Fruit fly (Drosophila melanogaster) whole organism, embryonic: ENCODE data around the gene CG7646.

ENCODE experiments used
- C15 ChIP-seq: fragments of 200-800 bp; sonication (Bioruptor generic); IDR thresholded peaks from 3 replicates; pipeline ENCODE4 v1.3.6; 2022; ENCODE audit warnings: missing biosample characterization, missing genetic modification characterization
- CG10959 ChIP-seq: fragments of 200-800 bp; sonication (Bioruptor generic); IDR thresholded peaks from 2 replicates; pipeline ENCODE4 v1.3.6; 2022; ENCODE audit warnings: missing biosample characterization, missing genetic modification characterization
- CG11247 ChIP-seq: fragments of 200-800 bp; sonication (Bioruptor generic); IDR thresholded peaks from 2 replicates; pipeline ENCODE4 v1.3.6; 2022; ENCODE audit warnings: missing biosample characterization, missing genetic modification characterization
- CG12155 ChIP-seq: fragments of 200-800 bp; sonication (Bioruptor generic); optimal IDR thresholded peaks from 3 replicates; lab custom pipeline; 2016; ENCODE audit warnings: missing biosample characterization, missing genetic modification characterization
- CG12391 ChIP-seq: fragments of 200-800 bp; sonication (Bioruptor generic); optimal IDR thresholded peaks from 3 replicates; lab custom pipeline; 2018; ENCODE audit warnings: missing biosample characterization, mild to moderate bottlenecking, missing genetic modification characterization, moderate library complexity
- CG13424 ChIP-seq: fragments of 200-800 bp; sonication (Bioruptor generic); optimal IDR thresholded peaks from 2 replicates; lab custom pipeline; 2019; ENCODE audit warnings: missing biosample characterization, mild to moderate bottlenecking, missing genetic modification characterization, moderate library complexity
- CG17361 ChIP-seq: fragments of 200-800 bp; sonication (Bioruptor generic); IDR thresholded peaks from 3 replicates; pipeline ENCODE4 v1.3.6; 2022; ENCODE audit warnings: missing biosample characterization, missing genetic modification characterization
- CG18011 ChIP-seq: fragments of 200-800 bp; sonication (Bioruptor generic); optimal IDR thresholded peaks from 2 replicates; lab custom pipeline; 2017; ENCODE audit warnings: missing biosample characterization, missing genetic modification characterization, mild to moderate bottlenecking, moderate library complexity, missing genotype
- CG3281 ChIP-seq: fragments of 200-800 bp; sonication (Bioruptor generic); optimal IDR thresholded peaks from 3 replicates; lab custom pipeline; 2017; ENCODE audit warnings: missing biosample characterization, mild to moderate bottlenecking, missing genetic modification characterization
- CG33213 ChIP-seq: fragments of 200-800 bp; sonication (Bioruptor generic); optimal IDR thresholded peaks from 3 replicates; lab custom pipeline; 2016; ENCODE audit warnings: missing biosample characterization, missing genetic modification characterization
- CG4328 ChIP-seq: fragments of 200-800 bp; sonication (Bioruptor generic); optimal IDR thresholded peaks from 3 replicates; lab custom pipeline; 2017; ENCODE audit warnings: missing biosample characterization, missing genetic modification reagents, missing genetic modification characterization
- CG4854 ChIP-seq: fragments of 200-800 bp; sonication (Bioruptor generic); optimal IDR thresholded peaks from 2 replicates; lab custom pipeline; 2016; ENCODE audit warnings: missing biosample characterization, missing genetic modification characterization, inconsistent platforms
- CG5245 ChIP-seq: fragments of 200-800 bp; sonication (Bioruptor generic); optimal IDR thresholded peaks from 3 replicates; lab custom pipeline; 2016; ENCODE audit warnings: missing biosample characterization, missing genetic modification characterization
- CG6689 ChIP-seq: fragments of 200-800 bp; sonication (Bioruptor generic); IDR thresholded peaks from 2 replicates; pipeline ENCODE4 v1.3.6; 2022; ENCODE audit warnings: missing biosample characterization, missing genetic modification characterization
- CG6791 ChIP-seq: fragments of 200-800 bp; sonication (Bioruptor generic); IDR thresholded peaks from 3 replicates; pipeline ENCODE4 v1.3.6; 2022; ENCODE audit warnings: missing biosample characterization, missing genetic modification characterization; ENCODE audit not compliant: partially characterized antibody
- CG7963 ChIP-seq: fragments of 200-800 bp; sonication (Bioruptor generic); IDR thresholded peaks from 3 replicates; pipeline ENCODE4 v1.3.6; 2022; ENCODE audit warnings: missing biosample characterization, missing genetic modification characterization; ENCODE audit not compliant: partially characterized antibody
- CG8281 ChIP-seq: fragments of 200-800 bp; sonication (Bioruptor generic); optimal IDR thresholded peaks from 2 replicates; lab custom pipeline; 2018; ENCODE audit warnings: missing biosample characterization, mild to moderate bottlenecking, missing genetic modification characterization, moderate library complexity
- CG8388 ChIP-seq: fragments of 200-800 bp; sonication (Bioruptor generic); optimal IDR thresholded peaks from 2 replicates; lab custom pipeline; 2019; ENCODE audit warnings: missing biosample characterization, mild to moderate bottlenecking, missing genetic modification characterization, moderate library complexity
- Hey ChIP-seq: fragments of 200-800 bp; sonication (Bioruptor generic); optimal IDR thresholded peaks from 3 replicates; lab custom pipeline; 2018; ENCODE audit warnings: missing biosample characterization, mild to moderate bottlenecking, missing genetic modification characterization
- Hmx ChIP-seq: fragments of 200-800 bp; sonication (Bioruptor generic); optimal IDR thresholded peaks from 2 replicates; lab custom pipeline; 2016; ENCODE audit warnings: missing biosample characterization, missing genetic modification characterization
- Hr3 ChIP-seq: fragments of 200-800 bp; sonication (Bioruptor generic); optimal IDR thresholded peaks from 3 replicates; lab custom pipeline; 2016; ENCODE audit warnings: missing biosample characterization, missing genetic modification characterization
- Lim3 ChIP-seq: fragments of 200-800 bp; sonication (Bioruptor generic); IDR thresholded peaks from 2 replicates; pipeline ENCODE4 v1.3.6; 2022; ENCODE audit warnings: missing biosample characterization, missing genetic modification characterization
- Myb ChIP-seq: fragments of 200-800 bp; sonication (Bioruptor generic); optimal IDR thresholded peaks from 2 replicates; lab custom pipeline; 2016; ENCODE audit warnings: missing biosample characterization, missing genetic modification characterization
- Neu2 ChIP-seq: fragments of 200-800 bp; sonication (Bioruptor generic); optimal IDR thresholded peaks from 3 replicates; lab custom pipeline; 2016; ENCODE audit warnings: missing biosample characterization, missing genetic modification characterization, borderline replicate concordance
- Sin3A ChIP-seq: fragments of >200 bp; optimal IDR thresholded peaks from 2 replicates; lab custom pipeline; 2018
- Trl ChIP-seq, 3 experiments: fragments of >200 bp in 2 of 3; fragments of 200-800 bp in 1 of 3; sonication (Bioruptor generic) in 1 of 3; optimal IDR thresholded peaks; 2 replicates in 1 of 3; 3 replicates in 2 of 3; lab custom pipeline; 2016 to 2017; ENCODE audit warnings: missing biosample characterization in 1 of 3, missing genetic modification characterization in 1 of 3
- ac ChIP-seq: fragments of 200-800 bp; sonication (Bioruptor generic); optimal IDR thresholded peaks from 3 replicates; lab custom pipeline; 2017; ENCODE audit warnings: missing biosample characterization, mild to moderate bottlenecking, missing genetic modification characterization
- amos ChIP-seq: fragments of 200-800 bp; sonication (Bioruptor generic); IDR thresholded peaks from 2 replicates; pipeline ENCODE4 v1.3.6; 2022; ENCODE audit warnings: missing biosample characterization, missing genetic modification characterization; ENCODE audit not compliant: partially characterized antibody
- ash1 ChIP-seq: fragments of 200-800 bp; sonication (Bioruptor generic); optimal IDR thresholded peaks from 2 replicates; lab custom pipeline; 2018; ENCODE audit warnings: missing biosample characterization, mild to moderate bottlenecking, missing genetic modification characterization
- bigmax ChIP-seq: fragments of 200-800 bp; sonication (Bioruptor generic); optimal IDR thresholded peaks from 2 replicates; lab custom pipeline; 2018; ENCODE audit warnings: missing biosample characterization, mild to moderate bottlenecking, missing genetic modification characterization
- caup ChIP-seq: fragments of 200-800 bp; sonication (Bioruptor generic); optimal IDR thresholded peaks from 3 replicates; lab custom pipeline; 2017; ENCODE audit warnings: missing biosample characterization, mild to moderate bottlenecking, missing genetic modification characterization, moderate library complexity; ENCODE audit not compliant: severe bottlenecking
- cg ChIP-seq: fragments of 200-800 bp; sonication (Bioruptor generic); optimal IDR thresholded peaks from 3 replicates; lab custom pipeline; 2019; ENCODE audit warnings: missing biosample characterization, mild to moderate bottlenecking, missing genetic modification characterization, moderate library complexity
- en ChIP-seq: fragments of 200-800 bp; sonication (Bioruptor generic); optimal IDR thresholded peaks from 2 replicates; lab custom pipeline; 2016; ENCODE audit warnings: missing biosample characterization, missing genetic modification characterization
- esg ChIP-seq: fragments of 200-800 bp; sonication (Bioruptor generic); conservative IDR thresholded peaks from 2 replicates; pipeline ENCODE4 v1.3.6; 2022; ENCODE audit warnings: missing biosample characterization, missing genetic modification characterization
- gcm ChIP-seq: fragments of 200-800 bp; sonication (Bioruptor generic); optimal IDR thresholded peaks from 2 replicates; lab custom pipeline; 2019; ENCODE audit warnings: missing biosample characterization, mild to moderate bottlenecking, missing genetic modification characterization, moderate library complexity
- ham ChIP-seq: fragments of 200-800 bp; sonication (Bioruptor generic); IDR thresholded peaks from 2 replicates; pipeline ENCODE4 v1.3.6; 2022; ENCODE audit warnings: missing biosample characterization, missing genetic modification characterization
- hkb ChIP-seq, 2 experiments: fragments of 200-800 bp in 1 of 2; fragments of >200 bp in 1 of 2; sonication (Bioruptor generic) in 1 of 2; IDR thresholded peaks in 1 of 2; optimal IDR thresholded peaks in 1 of 2; 2 replicates each; pipeline versions ENCODE4 v1.3.6 to Lab custom; 2017 to 2022; ENCODE audit warnings: missing biosample characterization in 1 of 2, missing genetic modification characterization in 1 of 2
- klu ChIP-seq: fragments of 200-800 bp; sonication (Bioruptor generic); IDR thresholded peaks from 2 replicates; pipeline ENCODE4 v1.3.6; 2022; ENCODE audit warnings: missing biosample characterization, missing genetic modification characterization
- lmd ChIP-seq: fragments of 200-800 bp; sonication (Bioruptor generic); IDR thresholded peaks from 2 replicates; pipeline ENCODE4 v1.3.6; 2022; ENCODE audit warnings: missing biosample characterization, missing genetic modification characterization
- lola ChIP-seq, 3 experiments: fragments of >200 bp in 2 of 3; fragments of 200-800 bp in 1 of 3; sonication (Bioruptor generic) in 1 of 3; optimal IDR thresholded peaks; 2 replicates each; lab custom pipeline; 2017 to 2019; ENCODE audit warnings: missing biosample characterization in 3 of 3, missing genetic modification characterization in 3 of 3, mild to moderate bottlenecking in 1 of 3, moderate library complexity in 1 of 3
- mam ChIP-seq: fragments of 200-800 bp; sonication (Bioruptor generic); optimal IDR thresholded peaks from 3 replicates; lab custom pipeline; 2016; ENCODE audit warnings: missing biosample characterization, missing genetic modification characterization
- phol ChIP-seq: fragments of 200-800 bp; sonication (Bioruptor generic); optimal IDR thresholded peaks from 3 replicates; lab custom pipeline; 2018; ENCODE audit warnings: missing biosample characterization, mild to moderate bottlenecking, missing genetic modification characterization, moderate library complexity
- ranshi ChIP-seq: fragments of 200-800 bp; sonication (Bioruptor generic); IDR thresholded peaks from 2 replicates; pipeline ENCODE4 v1.3.6; 2022; ENCODE audit warnings: missing biosample characterization, missing genetic modification characterization
- repo ChIP-seq: fragments of 200-800 bp; sonication (Bioruptor generic); optimal IDR thresholded peaks from 2 replicates; lab custom pipeline; 2016; ENCODE audit warnings: missing biosample characterization, missing genetic modification characterization
- run ChIP-seq: fragments of 200-800 bp; sonication (Bioruptor generic); optimal IDR thresholded peaks from 3 replicates; lab custom pipeline; 2018; ENCODE audit warnings: missing biosample characterization, mild to moderate bottlenecking, missing genetic modification characterization
- stwl ChIP-seq: fragments of 200-800 bp; sonication (Bioruptor generic); optimal IDR thresholded peaks from 3 replicates; lab custom pipeline; 2018; ENCODE audit warnings: missing biosample characterization, mild to moderate bottlenecking, missing genetic modification characterization, moderate library complexity
- tna ChIP-seq: fragments of 200-800 bp; sonication (Bioruptor generic); IDR thresholded peaks from 2 replicates; pipeline ENCODE4 v1.3.6; 2022; ENCODE audit warnings: missing biosample characterization, missing genetic modification characterization; ENCODE audit not compliant: partially characterized antibody
- zfh2 ChIP-seq: fragments of 200-800 bp; sonication (Bioruptor generic); optimal IDR thresholded peaks from 2 replicates; lab custom pipeline; 2016; ENCODE audit warnings: missing biosample characterization, missing genetic modification characterization

The CG7646 gene

DNA sequence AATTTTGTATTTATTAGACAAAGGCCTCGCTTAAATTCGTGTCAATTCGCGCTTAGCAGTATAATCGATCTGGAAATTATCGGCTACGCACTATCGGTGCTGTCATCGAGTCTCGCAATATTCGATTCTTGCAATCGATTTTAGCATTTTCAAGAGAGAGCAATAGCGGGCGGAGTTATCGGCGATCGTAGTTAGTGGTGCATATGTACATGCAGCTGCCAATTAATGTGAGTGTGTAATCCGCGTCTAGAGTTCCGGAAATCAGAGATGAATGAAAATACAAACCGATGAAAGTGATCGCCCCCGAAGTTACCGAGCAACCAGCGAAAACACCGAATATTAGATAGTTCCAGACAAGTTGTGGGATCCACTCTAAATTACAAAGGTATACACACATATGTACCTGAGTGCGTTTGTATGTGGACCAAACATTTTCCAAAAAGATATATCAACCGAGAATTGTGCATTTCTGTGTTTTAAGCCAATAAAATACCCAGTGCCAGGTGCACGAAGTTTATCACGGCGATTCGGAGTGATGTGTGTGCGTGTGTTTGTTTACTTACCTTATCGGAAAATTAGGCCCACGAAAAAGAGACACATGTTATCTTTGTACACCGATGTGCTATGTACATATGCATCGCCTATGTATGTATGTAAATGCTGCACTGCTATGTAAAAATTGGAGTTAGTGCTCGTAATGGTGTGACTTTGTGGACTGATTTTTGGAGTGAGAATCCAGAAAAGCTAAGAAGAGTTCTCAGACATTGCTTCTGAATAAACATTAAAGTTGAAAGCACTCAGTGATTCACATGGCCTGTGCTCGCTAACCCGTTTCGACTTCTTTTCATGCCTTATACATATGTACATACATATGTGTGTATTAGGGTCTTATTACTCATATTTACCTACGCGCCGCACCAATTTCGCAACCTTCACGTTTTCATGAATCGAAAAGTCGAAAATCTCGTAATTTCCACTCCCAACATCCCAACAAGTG is 14.9 kb downstream of the CG7646 start (continued):
- TF ChIP-seq ac (GFP tag; lab: Kevin White, UChicago): no peak
- peak; percentile 89 for TF ChIP-seq amos
- TF ChIP-seq CG11247 (GFP tag; lab: Robert Waterston, UW): no peak
- TF ChIP-seq Hmx (GFP tag; lab: Kevin White, UChicago): no peak
- TF ChIP-seq ham: no peak
- no peak for TF ChIP-seq run (tag; lab: Kevin White, UChicago)
- no peak for TF ChIP-seq Myb (GFP tag; lab: Kevin White, UChicago)
- TF ChIP-seq CG5245 (GFP tag; lab: Kevin White, UChicago): no peak
- TF ChIP-seq CG12391 (tag; lab: Kevin White, UChicago): no peak
- no peak for TF ChIP-seq CG33213
- TF ChIP-seq esg (GFP tag; lab: Robert Waterston, UW): no peak
- no peak for TF ChIP-seq CG8388
- no peak for TF ChIP-seq Lim3 (GFP tag; lab: Robert Waterston, UW)
- no peak for TF ChIP-seq caup (GFP tag; lab: Kevin White, UChicago)
- peak; percentile 99 for TF ChIP-seq CG6791
- TF ChIP-seq klu (GFP tag; lab: Robert Waterston, UW): no peak
- TF ChIP-seq CG4328 (GFP tag; lab: Kevin White, UChicago): peak; percentile 46
- TF ChIP-seq Sin3A (lab: Kevin White, UChicago): no peak
- TF ChIP-seq cg: peak; percentile 85
- no peak for TF ChIP-seq lmd
- TF ChIP-seq CG6689: no peak
- TF ChIP-seq CG8281 (tag; lab: Kevin White, UChicago): no peak
- TF ChIP-seq repo (GFP tag; lab: Kevin White, UChicago): no peak
- no peak for TF ChIP-seq en (GFP tag; lab: Kevin White, UChicago)
- no peak for TF ChIP-seq C15 (GFP tag; lab: Robert Waterston, UW)
- TF ChIP-seq tna (GFP tag; lab: Robert Waterston, UW): peak; percentile 100
- TF ChIP-seq Hey (tag; lab: Kevin White, UChicago): no peak
- TF ChIP-seq CG10959: no peak
- no peak for TF ChIP-seq ranshi (GFP tag; lab: Robert Waterston, UW)
- TF ChIP-seq Neu2 (GFP tag; lab: Kevin White, UChicago): peak; percentile 33
- TF ChIP-seq stwl (tag; lab: Kevin White, UChicago): peak; percentile 94
- no peak for TF ChIP-seq CG17361 (GFP tag; lab: Robert Waterston, UW)
- TF ChIP-seq CG3281: no peak
- TF ChIP-seq CG7963 (GFP tag; lab: Robert Waterston, UW): peak; percentile 100
- no peak for TF ChIP-seq zfh2
- no peak for TF ChIP-seq CG13424
- TF ChIP-seq ash1 (GFP tag; lab: Kevin White, UChicago): no peak
- no peak for TF ChIP-seq phol
- TF ChIP-seq hkb (optimal IDR thresholded peaks at IDR 0.05; lab: Kevin White, UChicago): no peak
- no peak for TF ChIP-seq hkb (GFP tag; IDR thresholded peaks at IDR 0.05; lab: Robert Waterston, UW)
- TF ChIP-seq Hr3 (GFP tag; lab: Kevin White, UChicago): no peak
- no peak for TF ChIP-seq CG18011
- peak in 1 of 3 experiments; percentile 17 for TF ChIP-seq lola (GFP tag; optimal IDR thresholded peaks at IDR 0.05; lab: Kevin White, UChicago)
- TF ChIP-seq Trl (optimal IDR thresholded peaks at IDR 0.05; lab: Kevin White, UChicago): no peak
- no peak for TF ChIP-seq Trl (GFP tag; optimal IDR thresholded peaks at IDR 0.05; lab: Kevin White, UChicago)
- TF ChIP-seq CG4854: no peak
- no peak for TF ChIP-seq CG12155
- no peak for TF ChIP-seq gcm
- no peak for TF ChIP-seq mam (GFP tag; lab: Kevin White, UChicago)
- no peak for TF ChIP-seq bigmax
